Fruit fly (Drosophila melanogaster) ovary, adult (tissue): ENCODE data around the gene CG33271.

Experiments used
- CG17801 ChIP-seq: fragments of 200-800 bp; optimal IDR thresholded peaks from 2 replicates; lab custom pipeline; 2019; ENCODE audit warnings: missing biosample characterization, mild to moderate bottlenecking, missing genetic modification characterization, moderate library complexity; ENCODE audit not compliant: partially characterized antibody

The CG33271 gene

DNA sequence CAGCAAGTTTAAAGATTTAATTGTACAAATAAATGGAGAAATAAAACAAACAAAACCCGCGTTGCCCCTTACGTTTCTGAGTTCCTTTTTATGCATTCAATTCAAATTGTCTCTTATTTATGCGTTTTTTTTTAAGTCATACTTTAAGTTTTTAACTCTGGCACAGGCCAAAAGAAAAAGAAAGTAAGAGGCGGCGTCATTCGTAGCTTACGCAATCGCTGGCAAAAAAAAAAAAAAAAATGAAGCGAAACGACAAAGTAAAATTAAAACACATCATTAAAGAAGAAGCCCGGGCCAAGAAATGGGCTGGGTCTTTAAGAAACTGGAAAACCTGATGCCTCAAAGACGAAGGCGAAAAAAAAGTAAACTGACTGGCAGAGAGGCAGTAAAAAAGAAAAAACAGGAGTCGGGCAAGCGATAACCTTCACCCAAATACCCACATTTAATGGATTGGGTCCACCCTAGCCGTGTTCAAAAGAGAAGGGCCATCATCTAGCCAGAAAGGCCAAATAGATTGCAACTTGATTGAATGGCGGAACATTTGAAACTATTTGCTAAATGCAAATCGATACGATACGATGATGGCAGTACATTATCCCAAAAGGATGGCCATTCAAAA, 33.5 kb downstream of the CG33271 start:
- no peak for TF ChIP-seq CG17801 (GFP tag; lab: Kevin White, UChicago)

DNA sequence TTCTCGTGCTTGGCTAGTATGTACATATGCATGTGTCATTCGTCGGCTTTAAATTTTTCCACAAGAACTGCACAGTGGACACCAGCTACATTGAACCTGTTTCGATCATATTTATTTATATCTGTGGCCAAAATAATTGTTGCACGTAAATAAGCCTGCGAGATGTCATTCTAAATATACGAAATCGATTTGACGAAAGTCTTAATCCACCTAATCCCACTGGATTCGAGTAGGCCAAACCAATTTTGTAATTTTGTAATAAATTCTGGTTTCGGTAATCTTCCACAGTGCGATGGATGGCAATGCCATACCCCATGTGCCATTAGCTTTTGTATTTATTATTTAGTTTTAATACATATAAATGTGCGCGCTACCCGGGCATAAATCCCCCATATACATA, 34.3 kb downstream of the CG33271 start:
- no peak for TF ChIP-seq CG17801 (GFP tag; lab: Kevin White, UChicago)

DNA sequence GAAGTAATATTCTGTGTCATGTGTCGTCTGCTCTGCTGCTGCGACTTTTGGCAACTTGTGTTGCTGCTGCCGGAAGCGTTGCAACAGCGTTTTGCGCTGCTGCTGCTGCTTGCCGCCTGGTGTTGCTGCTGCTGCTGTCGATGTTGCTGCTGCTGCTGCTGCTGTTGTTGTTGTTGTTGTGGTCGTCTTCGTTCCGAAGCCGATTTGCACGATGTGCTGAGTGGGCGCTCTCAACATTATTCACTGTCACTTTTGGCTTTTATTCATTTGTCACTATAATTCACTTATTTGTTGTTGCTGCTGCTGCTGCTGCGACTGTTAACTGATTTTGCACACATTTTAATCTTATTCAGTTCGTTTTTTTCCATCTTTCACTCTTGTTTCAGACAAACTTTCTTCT, 34.9 kb downstream of the CG33271 start:
- no peak for TF ChIP-seq CG17801 (GFP tag; lab: Kevin White, UChicago)

- TF ChIP-seq CG17801 (GFP tag; lab: Kevin White, UChicago) = no peak
Observed at dm6 chr3L:11540330-11540702, 37.0 kb downstream of the CG33271 start.

dm6 chr3L:11539511-11540329, 37.6 kb downstream of the CG33271 start:
- no peak for TF ChIP-seq CG17801 (GFP tag; lab: Kevin White, UChicago)

dm6 chr3L:11536767-11537419, 40.4 kb downstream of the CG33271 start:
- TF ChIP-seq CG17801 (GFP tag; lab: Kevin White, UChicago) = no peak

DNA sequence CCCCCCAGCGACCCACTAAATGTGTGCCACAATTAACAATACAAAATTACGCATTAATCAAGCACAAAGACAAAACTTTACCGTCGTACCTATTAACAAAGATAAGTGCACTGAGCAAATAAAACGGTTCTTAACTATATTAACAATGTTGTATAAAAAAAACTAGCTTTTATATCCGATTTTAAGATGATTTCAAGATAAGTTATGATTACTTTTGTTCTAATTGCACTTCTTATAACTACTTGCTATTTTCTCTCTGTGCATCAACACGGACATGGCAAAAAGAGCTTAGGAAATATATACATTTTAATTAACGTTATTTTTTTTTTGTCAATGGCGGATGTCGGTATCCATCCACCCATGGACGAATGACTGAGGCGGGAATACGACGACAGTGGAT, 41.2 kb downstream of the CG33271 start:
- TF ChIP-seq CG17801 (GFP tag; lab: Kevin White, UChicago) = no peak

- peak; percentile 21 for TF ChIP-seq CG17801 (GFP tag; lab: Kevin White, UChicago)
Observed at dm6 chr3L:11534391-11535246, 42.7 kb downstream of the CG33271 start.

DNA sequence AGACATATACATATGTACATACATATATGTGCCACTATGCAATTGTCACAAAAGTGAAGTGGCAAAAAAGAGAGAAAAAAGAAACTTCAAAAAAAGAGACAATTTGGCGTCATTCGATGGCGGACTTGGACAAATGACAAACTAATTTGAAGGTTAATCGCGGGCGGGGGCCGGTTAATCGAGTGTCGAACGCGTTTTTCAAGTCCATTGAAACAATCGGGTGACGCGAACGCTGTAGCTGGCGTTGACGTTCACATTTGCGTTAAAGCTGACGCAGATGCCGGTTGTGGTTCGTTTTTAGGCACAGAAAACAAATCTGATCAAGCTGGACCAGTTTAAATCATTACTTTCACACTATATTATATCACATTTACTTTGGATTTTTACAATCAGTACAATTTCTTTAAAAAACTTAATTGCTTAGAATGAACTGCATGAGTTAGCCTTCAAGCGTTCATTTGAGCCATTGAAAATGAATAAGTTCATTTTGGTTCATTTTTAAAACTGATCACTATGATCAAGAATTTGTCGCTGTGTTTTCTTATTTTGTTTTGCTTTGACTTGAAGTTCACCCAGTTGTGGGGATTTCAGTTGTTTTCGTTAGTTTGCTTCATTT, 43.5 kb downstream of the CG33271 start:
- no peak for TF ChIP-seq CG17801 (GFP tag; lab: Kevin White, UChicago)

DNA sequence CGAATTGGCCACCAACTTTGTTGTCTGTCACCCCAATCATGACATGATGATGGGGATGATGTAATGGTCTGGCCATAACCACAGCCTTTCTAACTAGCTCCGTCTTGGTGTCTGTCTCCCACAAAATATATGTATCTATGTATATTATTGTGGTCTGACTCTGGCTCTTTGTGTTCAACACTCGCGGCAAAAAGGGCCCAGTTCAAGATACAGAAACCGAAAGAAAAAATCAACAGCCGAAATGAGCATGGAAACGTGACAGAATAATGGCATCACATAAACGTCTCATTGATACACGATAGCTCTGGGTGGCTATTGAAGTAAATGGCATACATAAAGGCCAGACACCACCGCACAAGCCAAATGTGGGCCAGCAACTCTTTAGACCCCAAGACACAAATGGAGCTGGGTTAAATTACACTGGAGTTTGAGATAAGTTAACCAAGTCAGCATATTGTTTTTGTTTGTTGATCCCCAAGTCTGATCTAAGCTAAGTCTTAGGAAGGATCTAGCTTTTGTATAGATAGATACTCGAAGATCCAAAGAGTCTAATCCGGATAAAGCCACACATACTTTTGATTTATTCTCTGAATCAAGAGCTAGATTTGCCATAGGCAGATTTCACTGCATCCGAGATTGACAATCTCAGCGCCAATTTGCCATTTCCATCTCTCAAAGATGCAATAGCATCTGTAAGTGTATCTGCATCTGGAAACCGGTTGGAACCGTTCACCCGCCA, 45.1 kb downstream of the CG33271 start:
- no peak for TF ChIP-seq CG17801 (GFP tag; lab: Kevin White, UChicago)

- TF ChIP-seq CG17801 (GFP tag; lab: Kevin White, UChicago) = no peak
Observed at dm6 chr3L:11531300-11531699, 46.0 kb downstream of the CG33271 start.

DNA sequence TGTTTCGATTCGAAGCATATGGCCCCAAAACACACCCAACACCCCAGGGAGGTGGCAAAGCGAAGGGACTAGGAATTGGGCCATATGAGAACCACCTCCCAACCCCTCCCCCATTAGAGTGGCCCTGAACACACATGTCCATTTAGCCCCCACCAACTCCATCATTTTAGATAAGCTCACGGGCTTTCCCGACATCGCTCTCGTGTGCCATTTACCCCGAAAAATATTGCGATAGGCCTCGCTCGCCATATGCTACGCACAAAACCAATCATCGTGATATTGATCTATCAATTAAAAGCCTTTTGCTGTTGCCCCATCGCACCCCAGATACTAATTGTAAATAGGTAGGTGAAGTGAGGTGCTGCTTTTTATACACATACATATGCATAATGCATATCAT, 46.9 kb downstream of the CG33271 start:
- no peak for TF ChIP-seq CG17801 (GFP tag; lab: Kevin White, UChicago)

DNA sequence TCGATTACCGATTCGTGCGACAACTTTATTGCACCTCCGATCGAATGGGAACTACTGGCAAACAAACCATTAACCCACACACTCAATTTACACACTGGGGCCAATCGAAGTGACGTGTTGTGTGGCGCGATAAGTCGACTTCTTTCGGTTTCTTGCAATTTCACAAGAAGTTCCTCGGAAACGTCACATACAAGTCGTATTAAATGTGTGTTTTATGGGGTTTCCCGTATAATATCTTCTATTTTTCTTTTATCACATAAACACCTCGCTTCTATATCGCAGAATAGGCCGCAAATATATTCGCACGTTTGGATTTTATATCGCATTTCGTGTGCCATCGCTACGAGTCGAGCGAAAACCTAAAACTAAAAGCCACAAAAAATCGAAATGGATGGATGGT, 47.6 kb downstream of the CG33271 start:
- no peak for TF ChIP-seq CG17801 (GFP tag; lab: Kevin White, UChicago)
